Worm (Caenorhabditis elegans) whole organism, L1 larva: ENCODE data around the gene C34E10.9.

ENCODE experiments used
- F16B12.6 ChIP-seq: fragments of 150-350 bp; optimal IDR thresholded peaks from 2 replicates; lab custom pipeline; 2014; ENCODE audit warnings: missing biosample characterization, missing genetic modification characterization
- aly-2 ChIP-seq: fragments of 150-350 bp; optimal IDR thresholded peaks from 2 replicates; lab custom pipeline; 2014; ENCODE audit warnings: missing biosample characterization, missing genetic modification characterization
- elt-2 ChIP-seq: sonication (generic microtip); optimal IDR thresholded peaks from 2 replicates; lab custom pipeline; 2016; ENCODE audit warnings: missing genetic modification characterization, mild to moderate bottlenecking, inconsistent platforms, missing compliant biosample characterization, missing genetic modification reagents
- nhr-11 ChIP-seq: fragments of 150-350 bp; optimal IDR thresholded peaks from 2 replicates; lab custom pipeline; 2014; ENCODE audit warnings: missing biosample characterization, missing genetic modification characterization
- nhr-76 ChIP-seq: sonication (generic microtip); optimal IDR thresholded peaks from 2 replicates; lab custom pipeline; 2017; ENCODE audit warnings: missing biosample characterization, missing genetic modification characterization
- pag-3 ChIP-seq: sonication (generic microtip); optimal IDR thresholded peaks from 2 replicates; lab custom pipeline; 2017; ENCODE audit warnings: missing genetic modification characterization, mild to moderate bottlenecking, missing compliant biosample characterization, antibody characterized with exemption, borderline replicate concordance; ENCODE audit not compliant: insufficient read depth
- unc-30 ChIP-seq: sonication (generic microtip); optimal IDR thresholded peaks from 2 replicates; lab custom pipeline; 2017; ENCODE audit warnings: missing biosample characterization, missing genetic modification characterization

ce11 chrIII:5294281-5294680 is 31.1 kb upstream of the C34E10.9 start:
- TF ChIP-seq elt-2 (tag; lab: Kevin White, UChicago), result no peak
- no peak for TF ChIP-seq nhr-76
- no peak for TF ChIP-seq nhr-11 (tag; lab: Kevin White, UChicago)
- TF ChIP-seq unc-30 (tag; lab: Kevin White, UChicago), result no peak
- TF ChIP-seq F16B12.6 (tag; lab: Kevin White, UChicago), result no peak
- TF ChIP-seq aly-2 (tag; lab: Kevin White, UChicago), result no peak
- TF ChIP-seq pag-3, result no peak
